Worm (Caenorhabditis elegans): ENCODE results near the gene fbxb-26.
"Not testable (repeated sequence)": the region's sequence is repeated elsewhere in the genome, so short reads cannot be mapped to it uniquely, and the experiment has no call there.

The fbxb-26 gene

DNA sequence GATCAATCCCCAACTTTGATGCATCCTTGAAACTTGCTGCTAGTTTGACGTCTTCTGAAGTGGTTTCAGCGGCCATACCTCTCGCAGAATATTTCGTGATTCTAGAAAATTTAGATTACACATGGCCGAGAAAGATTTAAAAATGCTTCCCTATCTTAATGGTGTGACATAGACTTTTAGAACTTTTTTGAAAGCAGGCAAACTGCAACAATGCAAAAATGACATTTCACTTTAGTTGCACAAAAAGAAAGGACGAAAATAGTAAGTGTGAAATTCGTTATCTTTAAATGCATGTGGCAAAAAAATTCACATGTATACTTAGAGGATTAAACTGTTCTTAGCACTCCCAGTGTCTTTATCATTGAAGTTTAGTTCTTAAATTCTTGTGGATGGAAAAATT, 25.1 kb upstream of the fbxb-26 start, which contains the start of gene ZC204.12:
Gene ZC204.12 (minus strand): TSS at position 101 of the 400 bp plus-strand sequence.
- no peak for TF ChIP-seq nhr-6 (tag; optimal IDR thresholded peaks at IDR 0.05)
- TF ChIP-seq blmp-1 (tag; optimal IDR thresholded peaks at IDR 0.05; ENCODE audit: insufficient read depth) = no peak
- TF ChIP-seq elt-3 (tag; optimal IDR thresholded peaks at IDR 0.05) = no peak
- TF ChIP-seq snpc-4 (tag; optimal IDR thresholded peaks at IDR 0.05) = no peak
- TF ChIP-seq gmeb-1 (tag; optimal IDR thresholded peaks at IDR 0.05) = no peak
- no peak for TF ChIP-seq ceh-82 (tag; optimal IDR thresholded peaks at IDR 0.05)
- no peak for TF ChIP-seq sem-4 (tag; optimal IDR thresholded peaks at IDR 0.05)
- TF ChIP-seq ztf-1 (GFP tag; conservative IDR thresholded peaks at IDR 0.05) = no peak
- no peak for TF ChIP-seq mab-5 (tag; optimal IDR thresholded peaks at IDR 0.05)
- TF ChIP-seq mbf-1 (tag; optimal IDR thresholded peaks at IDR 0.05) = no peak
- TF ChIP-seq alr-1 (tag; optimal IDR thresholded peaks at IDR 0.05) = no peak
- TF ChIP-seq ceh-16 (tag; optimal IDR thresholded peaks at IDR 0.05) = no peak
- TF ChIP-seq unc-55 (GFP tag; optimal IDR thresholded peaks at IDR 0.05) = no peak
- no peak for TF ChIP-seq zag-1 (tag; optimal IDR thresholded peaks at IDR 0.05)
- no peak for TF ChIP-seq unc-62 (GFP tag; optimal IDR thresholded peaks at IDR 0.05)
- TF ChIP-seq lsy-2 (tag; optimal IDR thresholded peaks at IDR 0.05) = no peak
- no peak for TF ChIP-seq nhr-23 (tag; optimal IDR thresholded peaks at IDR 0.05)
- no peak for TF ChIP-seq peb-1 (tag; optimal IDR thresholded peaks at IDR 0.05)
- TF ChIP-seq ama-1 (optimal IDR thresholded peaks at IDR 0.05) = no peak

DNA sequence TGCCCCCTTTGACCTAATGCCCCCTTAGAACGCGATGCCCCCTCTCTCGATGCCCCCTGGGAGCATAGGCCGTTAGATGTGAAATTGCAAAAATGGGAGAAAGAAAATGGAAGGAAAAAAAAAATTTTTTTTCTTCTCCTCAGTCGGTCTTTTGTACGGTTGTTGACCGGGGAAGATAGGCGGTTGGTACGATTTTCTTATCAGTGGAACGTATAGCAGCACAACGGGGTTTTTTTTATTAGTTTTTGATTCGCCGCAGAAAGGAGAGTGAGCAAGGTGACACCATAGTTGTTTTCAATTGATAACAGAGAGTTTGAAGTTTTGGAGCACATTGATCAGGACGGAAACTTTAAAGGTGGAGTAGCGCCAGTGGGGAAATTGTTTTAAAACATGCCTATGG, 22.6 kb upstream of the fbxb-26 start:
- TF ChIP-seq fos-1 (tag; optimal IDR thresholded peaks at IDR 0.05) = peak; percentile 21

DNA sequence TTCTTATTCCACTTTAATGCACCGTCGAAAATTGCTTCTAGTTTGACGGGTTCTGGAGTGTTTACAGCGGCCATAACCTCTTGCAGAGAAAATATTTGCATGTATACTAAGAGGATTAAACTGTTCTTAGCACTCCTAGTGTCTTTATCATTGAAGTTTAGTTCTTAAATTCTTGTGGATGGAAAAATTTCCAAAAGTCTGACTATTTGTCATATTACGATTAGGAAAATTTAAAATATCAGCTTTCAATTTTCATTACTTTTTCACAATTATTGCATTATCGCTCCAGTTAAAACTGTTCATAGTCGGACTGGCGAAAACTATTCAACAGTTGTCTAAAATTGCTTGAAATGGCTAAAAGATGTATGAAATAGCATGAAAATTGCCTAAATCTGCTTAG, 21.4 kb upstream of the fbxb-26 start, which contains the start of gene ZC204.13:
Gene ZC204.13 (minus strand): TSS at position 101 of the 400 bp plus-strand sequence.
- TF ChIP-seq aly-2, alr-1, ztf-4 (tag; optimal IDR thresholded peaks at IDR 0.05): not testable (repeated sequence)

DNA sequence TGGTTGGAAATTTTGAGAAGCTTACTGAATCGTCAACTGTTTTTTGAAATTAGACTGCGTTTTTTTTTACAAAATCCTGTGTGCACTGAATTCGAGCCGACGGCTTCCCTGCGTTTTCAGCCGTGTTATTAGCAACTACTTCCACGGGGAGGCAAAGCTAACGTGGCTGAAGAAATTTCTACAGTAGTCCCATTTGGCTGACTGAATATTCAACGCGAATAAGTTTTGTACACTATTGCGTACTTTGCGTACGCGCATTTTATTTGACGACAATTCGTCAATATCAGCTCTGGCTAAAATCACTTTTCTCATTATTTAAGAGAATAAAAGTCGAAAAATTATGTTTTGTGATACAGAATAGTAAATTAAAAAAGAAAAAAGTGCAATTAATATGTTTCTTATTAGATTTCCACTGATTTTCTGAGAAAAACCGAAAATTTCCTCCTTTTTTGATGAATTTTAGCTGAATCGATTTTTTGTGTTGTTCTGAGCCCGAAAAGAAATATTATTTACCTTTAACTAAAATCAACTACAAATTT, 20.9 kb upstream of the fbxb-26 start:
- peak in 1 of 2 experiments; percentile 33 for TF ChIP-seq lsy-2 (tag; optimal IDR thresholded peaks at IDR 0.05)

DNA sequence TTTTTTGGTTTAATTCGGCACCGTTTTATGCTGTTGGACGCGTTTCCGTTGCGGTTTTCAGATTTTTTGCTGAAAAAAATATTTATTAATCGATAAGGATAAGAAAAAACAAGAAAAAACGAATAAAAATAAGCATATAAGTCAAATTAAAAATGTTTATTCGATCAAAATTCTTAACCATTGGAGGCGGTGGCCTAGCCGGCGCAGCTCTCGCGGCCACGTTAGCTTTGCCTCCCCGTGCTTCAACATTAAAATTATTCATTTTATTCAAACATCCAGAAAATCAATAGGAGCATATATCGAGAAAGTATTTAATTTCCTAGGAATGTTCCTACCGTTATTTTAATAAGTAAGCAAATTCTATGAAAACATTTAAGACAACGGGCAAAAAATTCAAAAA, 19.4 kb upstream of the fbxb-26 start, which contains the start of gene ZC204.14:
Gene ZC204.14 (minus strand): TSS at position 69 of the 400 bp plus-strand sequence.
- TF ChIP-seq lsy-2 (tag; optimal IDR thresholded peaks at IDR 0.05) (peak in 1 of 2 experiments; percentile 41), sma-9 (GFP tag; optimal IDR thresholded peaks at IDR 0.05) (no peak), sma-9 (tag; optimal IDR thresholded peaks at IDR 0.05) (no peak)

DNA sequence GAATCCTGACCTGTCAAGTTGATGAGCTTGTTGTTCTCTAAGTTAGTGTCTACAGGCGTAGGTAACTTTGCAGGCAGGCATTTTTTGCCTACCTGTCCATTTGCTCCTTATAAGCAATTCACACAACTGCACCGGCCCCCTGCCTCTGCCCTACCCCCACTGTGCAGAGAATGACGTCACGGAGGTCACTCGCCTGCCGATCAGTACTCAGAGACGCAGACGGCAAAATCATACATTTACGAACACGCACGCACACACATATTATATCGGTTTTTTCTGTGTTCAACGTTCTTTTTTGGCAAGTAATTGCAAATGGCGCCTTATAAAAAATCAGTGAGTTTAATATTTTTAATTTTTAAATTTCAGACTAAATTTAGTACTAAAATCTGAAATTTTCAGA, 18.8 kb upstream of the fbxb-26 start, which contains the start of gene duxl-1:
Gene duxl-1 (plus strand): TSS at position 184 of the 400 bp plus-strand sequence.
- TF ChIP-seq sma-9 (GFP tag; optimal IDR thresholded peaks at IDR 0.05) = peak; percentile 52
- no peak for TF ChIP-seq sma-9 (tag; optimal IDR thresholded peaks at IDR 0.05)
- no peak for TF ChIP-seq elt-1 (tag; optimal IDR thresholded peaks at IDR 0.05)
- TF ChIP-seq snpc-4 (tag; optimal IDR thresholded peaks at IDR 0.05) = no peak
- no peak for TF ChIP-seq ama-1 (optimal IDR thresholded peaks at IDR 0.05)
- TF ChIP-seq gmeb-1 (tag; optimal IDR thresholded peaks at IDR 0.05) = no peak
- no peak for TF ChIP-seq lin-11 (tag; optimal IDR thresholded peaks at IDR 0.05)
- no peak for TF ChIP-seq aly-2 (tag; optimal IDR thresholded peaks at IDR 0.05)
- TF ChIP-seq blmp-1 (tag; optimal IDR thresholded peaks at IDR 0.05; ENCODE audit: insufficient read depth) = no peak
- TF ChIP-seq ZK546.5 (tag; optimal IDR thresholded peaks at IDR 0.05) = no peak
- TF ChIP-seq fos-1 (tag; optimal IDR thresholded peaks at IDR 0.05) = peak; percentile 49
- TF ChIP-seq lsy-2 (tag; optimal IDR thresholded peaks at IDR 0.05) = no peak
- peak; percentile 74 for TF ChIP-seq F13H6.1 (tag; optimal IDR thresholded peaks at IDR 0.05)
- TF ChIP-seq nhr-129 (tag; optimal IDR thresholded peaks at IDR 0.05) = peak; percentile 11
- no peak for TF ChIP-seq mab-5 (tag; optimal IDR thresholded peaks at IDR 0.05)
- TF ChIP-seq Y55F3AM.14 (GFP tag; optimal IDR thresholded peaks at IDR 0.05) = no peak
- TF ChIP-seq unc-55 (GFP tag; optimal IDR thresholded peaks at IDR 0.05) = peak; percentile 24
- TF ChIP-seq peb-1 (tag; optimal IDR thresholded peaks at IDR 0.05) = no peak
- no peak for TF ChIP-seq mbf-1 (tag; optimal IDR thresholded peaks at IDR 0.05)
- TF ChIP-seq lin-13 (GFP tag; optimal IDR thresholded peaks at IDR 0.05) = no peak

Measured in whole organism, L2 larva.